Worm (Caenorhabditis elegans) whole organism, L2 larva: ENCODE data around the gene C24A8.5.

ENCODE experiments used
- F13H6.1 ChIP-seq: sonication (generic microtip); optimal IDR thresholded peaks from 2 replicates; lab custom pipeline; 2016; ENCODE audit warnings: missing genetic modification characterization, missing compliant biosample characterization
- R02D3.7 ChIP-seq: fragments of 150-350 bp; optimal IDR thresholded peaks from 2 replicates; lab custom pipeline; 2014; ENCODE audit warnings: missing biosample characterization, missing genetic modification characterization
- aly-2 ChIP-seq: fragments of 150-350 bp; optimal IDR thresholded peaks from 2 replicates; lab custom pipeline; 2014; ENCODE audit warnings: missing biosample characterization, missing genetic modification characterization
- ceh-82 ChIP-seq: fragments of 150-350 bp; optimal IDR thresholded peaks from 2 replicates; lab custom pipeline; 2014; ENCODE audit warnings: missing biosample characterization, missing genetic modification characterization
- egl-27 ChIP-seq: sonication (generic microtip); optimal IDR thresholded peaks from 3 replicates; lab custom pipeline; 2017; ENCODE audit warnings: missing biosample characterization, missing genetic modification reagents, missing genetic modification characterization
- fos-1 ChIP-seq: fragments of 150-350 bp; optimal IDR thresholded peaks from 2 replicates; lab custom pipeline; 2014; ENCODE audit warnings: missing biosample characterization, missing genetic modification characterization
- lin-39 ChIP-seq: fragments of 150-350 bp; optimal IDR thresholded peaks from 2 replicates; lab custom pipeline; 2014; ENCODE audit warnings: missing biosample characterization, missing genetic modification reagents, missing genetic modification characterization
- sma-9 ChIP-seq, 2 experiments: fragments of 150-350 bp in 1 of 2; sonication (generic microtip) in 1 of 2; optimal IDR thresholded peaks; 2 replicates each; lab custom pipeline; 2014 to 2016; ENCODE audit warnings: missing genetic modification characterization in 2 of 2, mild to moderate bottlenecking in 1 of 2, missing biosample characterization in 1 of 2, missing compliant biosample characterization in 1 of 2, missing genetic modification reagents in 1 of 2, moderate library complexity in 1 of 2
- snpc-4 ChIP-seq: fragments of 150-350 bp; optimal IDR thresholded peaks from 2 replicates; lab custom pipeline; 2014; ENCODE audit warnings: missing biosample characterization, missing genetic modification characterization
- zag-1 ChIP-seq: fragments of 150-350 bp; optimal IDR thresholded peaks from 2 replicates; lab custom pipeline; 2014; ENCODE audit warnings: missing biosample characterization, missing genetic modification characterization
- ztf-4 ChIP-seq: fragments of 150-350 bp; optimal IDR thresholded peaks from 2 replicates; lab custom pipeline; 2014; ENCODE audit warnings: missing biosample characterization, missing genetic modification characterization

DNA sequence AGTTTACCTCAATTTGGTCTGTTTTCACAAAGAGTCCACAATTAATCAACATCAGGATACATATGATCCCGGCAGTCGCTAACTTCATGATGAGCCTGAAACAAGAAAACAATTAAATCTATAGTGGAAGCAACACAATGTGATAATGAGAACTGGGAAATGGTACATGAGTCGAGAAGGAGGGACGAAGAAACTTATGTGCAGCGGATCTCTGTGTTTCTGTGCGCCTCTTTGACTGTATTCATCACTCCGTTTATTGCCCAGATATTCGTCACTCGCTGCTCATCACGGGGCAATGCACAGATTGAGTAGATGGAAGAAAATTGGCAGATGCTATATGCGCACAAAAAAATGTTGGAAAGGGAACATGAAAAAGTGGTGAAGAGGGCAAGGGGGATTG lies 37.5 kb upstream of the C24A8.5 start, which contains the start of gene R160.3:
- TF ChIP-seq ceh-82 (tag; lab: Kevin White, UChicago), result no peak
- TF ChIP-seq aly-2, result no peak
- TF ChIP-seq zag-1 (tag; lab: Kevin White, UChicago), result no peak
- no peak for TF ChIP-seq ztf-4 (tag; lab: Kevin White, UChicago)
- no peak for TF ChIP-seq snpc-4
- no peak for TF ChIP-seq egl-27 (tag; lab: Kevin White, UChicago)
- no peak for TF ChIP-seq sma-9 (GFP tag; optimal IDR thresholded peaks at IDR 0.05; lab: Kevin White, UChicago)
- no peak for TF ChIP-seq sma-9 (tag; optimal IDR thresholded peaks at IDR 0.05; lab: Kevin White, UChicago)
- TF ChIP-seq lin-39 (tag; lab: Kevin White, UChicago), result no peak
- TF ChIP-seq fos-1, result no peak
- TF ChIP-seq R02D3.7 (tag; lab: Kevin White, UChicago), result no peak
- TF ChIP-seq F13H6.1 (tag; lab: Kevin White, UChicago), result no peak
